Worm (Caenorhabditis elegans) whole organism, late embryonic: ENCODE results near the gene C39B5.14.

Experiments
- C08G9.2 ChIP-seq: sonication (generic microtip); optimal IDR thresholded peaks from 2 replicates; lab custom pipeline; 2016; ENCODE audit warnings: mild to moderate bottlenecking, missing genetic modification characterization, moderate library complexity, missing compliant biosample characterization
- K02D7.2 ChIP-seq: sonication (generic microtip); optimal IDR thresholded peaks from 2 replicates; lab custom pipeline; 2017; ENCODE audit warnings: mild to moderate bottlenecking, missing genetic modification characterization, missing compliant biosample characterization
- K09A11.1 ChIP-seq: sonication (generic microtip); optimal IDR thresholded peaks from 2 replicates; lab custom pipeline; 2017; ENCODE audit warnings: antibody characterized with exemption, mild to moderate bottlenecking, missing genetic modification characterization, missing compliant biosample characterization; ENCODE audit not compliant: insufficient read depth
- T23F11.4 ChIP-seq: fragments of 200-800 bp; sonication (Bioruptor generic); optimal IDR thresholded peaks from 2 replicates; lab custom pipeline; 2018; ENCODE audit warnings: mild to moderate bottlenecking, missing genetic modification characterization, missing compliant biosample characterization
- Y22D7AL.16 ChIP-seq: sonication (generic microtip); optimal IDR thresholded peaks from 2 replicates; lab custom pipeline; 2016; ENCODE audit warnings: missing genetic modification characterization, missing compliant biosample characterization
- ahr-1 ChIP-seq: sonication (generic microtip); optimal IDR thresholded peaks from 2 replicates; lab custom pipeline; 2016; ENCODE audit warnings: missing genetic modification characterization, missing compliant biosample characterization
- ceh-14 ChIP-seq: sonication (generic microtip); optimal IDR thresholded peaks from 2 replicates; lab custom pipeline; 2016; ENCODE audit warnings: missing genotype, missing genetic modification characterization, missing compliant biosample characterization
- ceh-18 ChIP-seq: sonication (generic microtip); optimal IDR thresholded peaks from 2 replicates; lab custom pipeline; 2016; ENCODE audit warnings: missing genetic modification characterization, missing compliant biosample characterization
- ceh-19 ChIP-seq: fragments of 200-800 bp; sonication (Bioruptor generic); optimal IDR thresholded peaks from 2 replicates; lab custom pipeline; 2018; ENCODE audit warnings: mild to moderate bottlenecking, missing genetic modification characterization, missing compliant biosample characterization
- ceh-2 ChIP-seq: sonication (generic microtip); optimal IDR thresholded peaks from 2 replicates; lab custom pipeline; 2016; ENCODE audit warnings: missing genotype, missing genetic modification characterization, missing compliant biosample characterization
- ceh-22 ChIP-seq: sonication (generic microtip); optimal IDR thresholded peaks from 2 replicates; lab custom pipeline; 2017; ENCODE audit warnings: missing biosample characterization, missing genetic modification characterization
- ceh-31 ChIP-seq: sonication (generic microtip); optimal IDR thresholded peaks from 2 replicates; lab custom pipeline; 2016; ENCODE audit warnings: missing genetic modification characterization, missing compliant biosample characterization
- ceh-45 ChIP-seq: fragments of 200-800 bp; sonication (Bioruptor generic); IDR thresholded peaks from 2 replicates; pipeline ENCODE4 v1.3.6; 2022; ENCODE audit warnings: missing genetic modification reagents, missing genetic modification characterization, missing compliant biosample characterization
- ceh-48 ChIP-seq: sonication (generic microtip); optimal IDR thresholded peaks from 2 replicates; lab custom pipeline; 2016; ENCODE audit warnings: missing genetic modification characterization, inconsistent platforms, missing compliant biosample characterization
- che-1 ChIP-seq: sonication (generic microtip); optimal IDR thresholded peaks from 2 replicates; lab custom pipeline; 2016; ENCODE audit warnings: mild to moderate bottlenecking, missing genetic modification characterization, missing compliant biosample characterization
- dmd-4 ChIP-seq: sonication (generic microtip); optimal IDR thresholded peaks from 2 replicates; lab custom pipeline; 2016; ENCODE audit warnings: borderline replicate concordance, missing genetic modification characterization, missing compliant biosample characterization
- elt-2 ChIP-seq: sonication (generic microtip); optimal IDR thresholded peaks from 2 replicates; lab custom pipeline; 2016; ENCODE audit warnings: missing genetic modification reagents, missing genetic modification characterization, missing compliant biosample characterization
- ets-4 ChIP-seq: sonication (generic microtip); optimal IDR thresholded peaks from 2 replicates; lab custom pipeline; 2016; ENCODE audit warnings: missing genetic modification characterization, missing compliant biosample characterization
- fax-1 ChIP-seq: sonication (generic microtip); optimal IDR thresholded peaks from 2 replicates; lab custom pipeline; 2016; ENCODE audit warnings: missing genotype, missing genetic modification characterization, missing compliant biosample characterization
- hlh-13 ChIP-seq: fragments of 200-800 bp; sonication (Bioruptor generic); optimal IDR thresholded peaks from 2 replicates; lab custom pipeline; 2018; ENCODE audit warnings: mild to moderate bottlenecking, missing genetic modification characterization, missing compliant biosample characterization
- hlh-15 ChIP-seq: sonication (generic microtip); optimal IDR thresholded peaks from 2 replicates; lab custom pipeline; 2016; ENCODE audit warnings: missing genetic modification characterization, missing compliant biosample characterization
- hlh-8 ChIP-seq: sonication (generic microtip); optimal IDR thresholded peaks from 2 replicates; lab custom pipeline; 2016; ENCODE audit warnings: missing genotype, missing genetic modification characterization, missing compliant biosample characterization
- lin-11 ChIP-seq: fragments of 200-800 bp; sonication (Bioruptor generic); optimal IDR thresholded peaks from 2 replicates; lab custom pipeline; 2018; ENCODE audit warnings: mild to moderate bottlenecking, missing genetic modification characterization, missing compliant biosample characterization
- madf-2 ChIP-seq: sonication (generic microtip); optimal IDR thresholded peaks from 2 replicates; lab custom pipeline; 2017; ENCODE audit warnings: missing genetic modification characterization, missing compliant biosample characterization
- mec-3 ChIP-seq: sonication (generic microtip); optimal IDR thresholded peaks from 2 replicates; lab custom pipeline; 2016; ENCODE audit warnings: borderline replicate concordance, missing genetic modification characterization, missing compliant biosample characterization
- nfya-1 ChIP-seq: sonication (generic microtip); optimal IDR thresholded peaks from 2 replicates; lab custom pipeline; 2017; ENCODE audit warnings: missing genetic modification characterization, mild to moderate bottlenecking, missing compliant biosample characterization, antibody characterized with exemption, moderate library complexity
- nhr-232 ChIP-seq: sonication (generic microtip); optimal IDR thresholded peaks from 2 replicates; lab custom pipeline; 2016; ENCODE audit warnings: missing genetic modification characterization, missing compliant biosample characterization
- pag-3 ChIP-seq: sonication (generic microtip); optimal IDR thresholded peaks from 2 replicates; lab custom pipeline; 2016; ENCODE audit warnings: missing compliant biosample characterization, missing genetic modification characterization, borderline replicate concordance
- pat-9 ChIP-seq: fragments of 200-800 bp; sonication (Bioruptor generic); optimal IDR thresholded peaks from 2 replicates; lab custom pipeline; 2018; ENCODE audit warnings: mild to moderate bottlenecking, missing genetic modification characterization, moderate library complexity, missing compliant biosample characterization
- pha-2 ChIP-seq: sonication (generic microtip); optimal IDR thresholded peaks from 2 replicates; lab custom pipeline; 2017; ENCODE audit warnings: mild to moderate bottlenecking, missing genetic modification characterization, missing compliant biosample characterization
- pha-4 ChIP-seq: fragments of 150-350 bp; optimal IDR thresholded peaks from 2 replicates; lab custom pipeline; 2018; ENCODE audit warnings: missing biosample characterization, missing genetic modification reagents, missing genetic modification characterization
- pqm-1 ChIP-seq: sonication (generic microtip); optimal IDR thresholded peaks from 2 replicates; lab custom pipeline; 2016; ENCODE audit warnings: missing genetic modification characterization, missing compliant biosample characterization
- ref-2 ChIP-seq: sonication (generic microtip); optimal IDR thresholded peaks from 2 replicates; lab custom pipeline; 2016; ENCODE audit warnings: missing genetic modification characterization, missing compliant biosample characterization
- sdc-2 ChIP-seq: sonication (generic microtip); optimal IDR thresholded peaks from 2 replicates; lab custom pipeline; 2016; ENCODE audit warnings: missing genotype, missing genetic modification characterization, missing compliant biosample characterization
- sox-2 ChIP-seq: fragments of 200-800 bp; sonication (Bioruptor generic); IDR thresholded peaks from 2 replicates; pipeline ENCODE4 v1.3.6; 2022; ENCODE audit warnings: missing genetic modification reagents, missing genetic modification characterization, missing compliant biosample characterization
- sox-4 ChIP-seq: sonication (generic microtip); optimal IDR thresholded peaks from 2 replicates; lab custom pipeline; 2017; ENCODE audit warnings: mild to moderate bottlenecking, missing genetic modification characterization, inconsistent platforms, missing compliant biosample characterization
- syd-9 ChIP-seq: sonication (generic microtip); optimal IDR thresholded peaks from 2 replicates; lab custom pipeline; 2016; ENCODE audit warnings: mild to moderate bottlenecking, missing genetic modification characterization, moderate library complexity, missing compliant biosample characterization
- tbx-2 ChIP-seq: sonication (generic microtip); optimal IDR thresholded peaks from 2 replicates; lab custom pipeline; 2016; ENCODE audit warnings: missing genetic modification characterization, missing compliant biosample characterization
- tbx-7 ChIP-seq: sonication (generic microtip); optimal IDR thresholded peaks from 2 replicates; lab custom pipeline; 2016; ENCODE audit warnings: missing genotype, missing genetic modification characterization, missing compliant biosample characterization
- unc-55 ChIP-seq: sonication (generic microtip); optimal IDR thresholded peaks from 2 replicates; lab custom pipeline; 2017; ENCODE audit warnings: missing biosample characterization, missing genetic modification reagents, missing genetic modification characterization
- zip-5 ChIP-seq: sonication (generic microtip); optimal IDR thresholded peaks from 2 replicates; lab custom pipeline; 2016; ENCODE audit warnings: missing genetic modification characterization, missing compliant biosample characterization

Gene C39B5.14

ce11 chrIII:2243617-2244016 lies 32.4 kb downstream of the C39B5.14 start:
- TF ChIP-seq sox-4 (tag; lab: Kevin White, UChicago) (no peak), ceh-48 (tag; lab: Kevin White, UChicago) (no peak), pqm-1 (no peak), ceh-31 (tag; lab: Kevin White, UChicago) (no peak), fax-1 (tag; lab: Kevin White, UChicago) (no peak), ceh-19 (GFP tag; lab: Kevin White, UChicago) (no peak), ceh-14 (tag; lab: Kevin White, UChicago) (no peak), pat-9 (tag; lab: Kevin White, UChicago) (no peak), ahr-1 (tag; lab: Kevin White, UChicago) (no peak), tbx-2 (no peak), syd-9 (no peak), nfya-1 (tag; lab: Kevin White, UChicago) (no peak), madf-2 (tag; lab: Kevin White, UChicago) (no peak), ceh-22 (tag; lab: Kevin White, UChicago) (no peak), ceh-45 (GFP tag; lab: Robert Waterston, UW) (no peak)

- no peak for TF ChIP-seq ceh-2 (tag; lab: Kevin White, UChicago)
- no peak for TF ChIP-seq syd-9
- TF ChIP-seq mec-3 (tag; lab: Kevin White, UChicago), result no peak
- TF ChIP-seq nhr-232 (tag; lab: Kevin White, UChicago), result no peak
- no peak for TF ChIP-seq sox-4 (tag; lab: Kevin White, UChicago)
- no peak for TF ChIP-seq pha-2
- no peak for TF ChIP-seq ref-2 (tag; lab: Kevin White, UChicago)
- no peak for TF ChIP-seq T23F11.4
Measured at ce11 chrIII:2245727-2246126, 34.5 kb downstream of the C39B5.14 start, which contains the start of gene srd-67. Gene srd-67 (minus strand): TSS chrIII:2245827.

ce11 chrIII:2251348-2251747 lies 40.1 kb downstream of the C39B5.14 start, which contains the start of gene fbxa-7:
Gene fbxa-7 (minus strand): TSS chrIII:2251448.
- no peak for TF ChIP-seq T23F11.4
- no peak for TF ChIP-seq K02D7.2 (tag; lab: Kevin White, UChicago)
- no peak for TF ChIP-seq hlh-13 (GFP tag; lab: Kevin White, UChicago)
- no peak for TF ChIP-seq sox-2 (GFP tag; lab: Robert Waterston, UW)
- TF ChIP-seq sdc-2 (tag; lab: Kevin White, UChicago), result no peak
- no peak for TF ChIP-seq tbx-7 (tag; lab: Kevin White, UChicago)
- TF ChIP-seq dmd-4 (tag; lab: Kevin White, UChicago), result no peak
- no peak for TF ChIP-seq ceh-31 (tag; lab: Kevin White, UChicago)
- TF ChIP-seq lin-11 (tag; lab: Kevin White, UChicago), result no peak
- no peak for TF ChIP-seq che-1 (tag; lab: Kevin White, UChicago)
- TF ChIP-seq ceh-18 (tag; lab: Kevin White, UChicago), result no peak
- TF ChIP-seq ceh-2 (tag; lab: Kevin White, UChicago), result no peak
- no peak for TF ChIP-seq nfya-1 (tag; lab: Kevin White, UChicago)
- no peak for TF ChIP-seq C08G9.2 (tag; lab: Kevin White, UChicago)
- no peak for TF ChIP-seq unc-55 (GFP tag; lab: Kevin White, UChicago)

ce11 chrIII:2253027-2253499 lies 41.8 kb downstream of the C39B5.14 start, which contains the start of gene fbxa-73:
Gene fbxa-73 (plus strand): TSS chrIII:2253449.
- peak; percentile 53 for TF ChIP-seq elt-2 (tag; lab: Kevin White, UChicago)
- TF ChIP-seq hlh-15 (tag; lab: Kevin White, UChicago), result no peak

- no peak for TF ChIP-seq pha-4 (tag; lab: Kevin White, UChicago)
- TF ChIP-seq unc-55 (GFP tag; lab: Kevin White, UChicago), result no peak
- TF ChIP-seq pha-2, result no peak
- TF ChIP-seq pag-3 (tag; lab: Kevin White, UChicago), result no peak
- TF ChIP-seq zip-5, result no peak
- TF ChIP-seq ceh-18 (tag; lab: Kevin White, UChicago), result no peak
- no peak for TF ChIP-seq K02D7.2 (tag; lab: Kevin White, UChicago)
- no peak for TF ChIP-seq ceh-45 (GFP tag; lab: Robert Waterston, UW)
- no peak for TF ChIP-seq K09A11.1 (tag; lab: Kevin White, UChicago)
- TF ChIP-seq ceh-22 (tag; lab: Kevin White, UChicago), result no peak
- TF ChIP-seq pqm-1, result no peak
- no peak for TF ChIP-seq mec-3 (tag; lab: Kevin White, UChicago)
- TF ChIP-seq sox-2 (GFP tag; lab: Robert Waterston, UW), result no peak
- no peak for TF ChIP-seq hlh-8 (tag; lab: Kevin White, UChicago)
- TF ChIP-seq pat-9 (tag; lab: Kevin White, UChicago), result no peak
- TF ChIP-seq Y22D7AL.16 (tag; lab: Kevin White, UChicago), result no peak
- TF ChIP-seq ets-4 (tag; lab: Kevin White, UChicago), result no peak
- TF ChIP-seq ceh-19 (GFP tag; lab: Kevin White, UChicago), result no peak
Measured at ce11 chrIII:2255522-2255921, 44.3 kb downstream of the C39B5.14 start, which contains the start of gene fbxa-71. Gene fbxa-71 (plus strand): TSS chrIII:2255822.
